Worm (Caenorhabditis elegans) whole organism, young adult: Measurements from ENCODE around the gene rps-14.

Source experiments
- B0019.2 ChIP-seq: fragments of 200-800 bp; sonication (Bioruptor generic); conservative IDR thresholded peaks from 2 replicates; pipeline ENCODE4 v1.3.6; 2022; ENCODE audit warnings: missing genetic modification reagents, missing genetic modification characterization, missing compliant biosample characterization
- B0261.1 ChIP-seq: sonication (generic microtip); optimal IDR thresholded peaks from 2 replicates; lab custom pipeline; 2016; ENCODE audit warnings: mild to moderate bottlenecking, missing genetic modification characterization, moderate library complexity, missing compliant biosample characterization
- C06A6.2 ChIP-seq: fragments of 200-800 bp; sonication (Bioruptor generic); conservative IDR thresholded peaks from 2 replicates; pipeline ENCODE4 v1.3.6; 2022; ENCODE audit warnings: missing genetic modification characterization, missing compliant biosample characterization
- C17E4.6 ChIP-seq: fragments of 200-800 bp; sonication (Bioruptor generic); IDR thresholded peaks from 2 replicates; pipeline ENCODE4 v1.3.6; 2022; ENCODE audit warnings: missing genetic modification reagents, missing genetic modification characterization, missing compliant biosample characterization
- F10E7.11 ChIP-seq: sonication (generic microtip); optimal IDR thresholded peaks from 2 replicates; lab custom pipeline; 2017; ENCODE audit warnings: mild to moderate bottlenecking, missing genetic modification characterization, moderate library complexity, missing compliant biosample characterization
- F22D6.2 ChIP-seq: sonication (generic microtip); optimal IDR thresholded peaks from 2 replicates; lab custom pipeline; 2016; ENCODE audit warnings: mild to moderate bottlenecking, missing genetic modification characterization, missing compliant biosample characterization
- F33H1.4 ChIP-seq: fragments of 200-800 bp; sonication (Bioruptor generic); IDR thresholded peaks from 2 replicates; pipeline ENCODE4 v1.3.6; 2022; ENCODE audit warnings: missing genetic modification reagents, missing genetic modification characterization, missing compliant biosample characterization
- F55B11.4 ChIP-seq: sonication (generic microtip); optimal IDR thresholded peaks from 2 replicates; lab custom pipeline; 2016; ENCODE audit warnings: missing compliant biosample characterization, missing genetic modification characterization, borderline replicate concordance; ENCODE audit not compliant: insufficient read depth
- F57A8.1 ChIP-seq: fragments of 200-800 bp; sonication (Bioruptor generic); optimal IDR thresholded peaks from 2 replicates; lab custom pipeline; 2018; ENCODE audit warnings: mild to moderate bottlenecking, missing genetic modification characterization, moderate library complexity, missing compliant biosample characterization
- F57C9.4 ChIP-seq: sonication (generic microtip); optimal IDR thresholded peaks from 2 replicates; lab custom pipeline; 2017; ENCODE audit warnings: mild to moderate bottlenecking, missing genetic modification characterization, missing compliant biosample characterization
- K12H6.12 ChIP-seq: fragments of 200-800 bp; sonication (Bioruptor generic); optimal IDR thresholded peaks from 2 replicates; lab custom pipeline; 2018; ENCODE audit warnings: mild to moderate bottlenecking, missing genetic modification characterization, missing compliant biosample characterization
- T26A5.8 ChIP-seq: sonication (generic microtip); optimal IDR thresholded peaks from 2 replicates; lab custom pipeline; 2016; ENCODE audit warnings: missing genetic modification characterization, missing compliant biosample characterization
- Y53G8AR.9 ChIP-seq: fragments of 200-800 bp; sonication (Bioruptor generic); conservative IDR thresholded peaks from 2 replicates; pipeline ENCODE4 v1.3.6; 2022; ENCODE audit warnings: missing genetic modification reagents, missing genetic modification characterization, missing compliant biosample characterization
- Y56A3A.18 ChIP-seq: fragments of 200-800 bp; sonication (Bioruptor generic); IDR thresholded peaks from 2 replicates; pipeline ENCODE4 v1.3.6; 2022; ENCODE audit warnings: missing genetic modification reagents, missing genetic modification characterization, missing compliant biosample characterization
- Y67H2A.10 ChIP-seq: fragments of 200-800 bp; sonication (Bioruptor generic); conservative IDR thresholded peaks from 2 replicates; pipeline ENCODE4 v1.3.6; 2022; ENCODE audit warnings: missing genetic modification reagents, missing genetic modification characterization, missing compliant biosample characterization
- akir-1 ChIP-seq: fragments of 200-800 bp; sonication (Bioruptor generic); optimal IDR thresholded peaks from 2 replicates; lab custom pipeline; 2018; ENCODE audit warnings: mild to moderate bottlenecking, missing genetic modification characterization, moderate library complexity, missing compliant biosample characterization
- ama-1 ChIP-seq, 3 experiments: fragments of 150-350 bp in 1 of 3; sonication (generic microtip) in 2 of 3; optimal IDR thresholded peaks; 2 replicates each; lab custom pipeline; 2014 to 2018; ENCODE audit warnings: missing biosample characterization in 2 of 3, missing genetic modification characterization in 2 of 3, missing genetic modification reagents in 2 of 3
- aptf-2 ChIP-seq: fragments of 200-800 bp; sonication (Bioruptor generic); conservative IDR thresholded peaks from 2 replicates; pipeline ENCODE4 v1.3.6; 2022; ENCODE audit warnings: missing genetic modification reagents, missing genetic modification characterization, missing compliant biosample characterization
- atf-7 ChIP-seq: sonication (generic microtip); optimal IDR thresholded peaks from 2 replicates; lab custom pipeline; 2017; ENCODE audit warnings: mild to moderate bottlenecking, missing genetic modification characterization, missing compliant biosample characterization
- attf-3 ChIP-seq: fragments of 200-800 bp; sonication (Bioruptor generic); conservative IDR thresholded peaks from 2 replicates; pipeline ENCODE4 v1.3.6; 2022; ENCODE audit warnings: missing genetic modification reagents, missing genetic modification characterization, missing compliant biosample characterization
- ccch-3 ChIP-seq: fragments of 200-800 bp; sonication (Bioruptor generic); optimal IDR thresholded peaks from 2 replicates; lab custom pipeline; 2018; ENCODE audit warnings: mild to moderate bottlenecking, missing genetic modification characterization, missing compliant biosample characterization
- cebp-2 ChIP-seq: fragments of 200-800 bp; sonication (Bioruptor generic); IDR thresholded peaks from 2 replicates; pipeline ENCODE4 v1.3.6; 2022; ENCODE audit warnings: missing genetic modification characterization, missing compliant biosample characterization
- ceh-27 ChIP-seq: fragments of 200-800 bp; sonication (Bioruptor generic); optimal IDR thresholded peaks from 2 replicates; lab custom pipeline; 2018; ENCODE audit warnings: mild to moderate bottlenecking, missing genetic modification characterization, moderate library complexity, missing compliant biosample characterization
- die-1 ChIP-seq: sonication (generic microtip); optimal IDR thresholded peaks from 2 replicates; lab custom pipeline; 2016; ENCODE audit warnings: missing genotype, mild to moderate bottlenecking, missing genetic modification characterization, missing compliant biosample characterization
- egl-44 ChIP-seq: fragments of 200-800 bp; sonication (Bioruptor generic); IDR thresholded peaks from 2 replicates; pipeline ENCODE4 v1.3.6; 2022; ENCODE audit warnings: missing genetic modification reagents, missing genetic modification characterization, missing compliant biosample characterization
- hlh-12 ChIP-seq: sonication (generic microtip); optimal IDR thresholded peaks from 2 replicates; lab custom pipeline; 2016; ENCODE audit warnings: missing genetic modification characterization, missing compliant biosample characterization
- hrde-1 ChIP-seq: sonication (generic microtip); optimal IDR thresholded peaks from 2 replicates; lab custom pipeline; 2016; ENCODE audit warnings: missing genetic modification characterization, mild to moderate bottlenecking, missing compliant biosample characterization, moderate library complexity, missing genotype, missing genetic modification reagents, borderline replicate concordance
- lag-1 ChIP-seq: fragments of 200-800 bp; sonication (Bioruptor generic); IDR thresholded peaks from 2 replicates; pipeline ENCODE4 v1.3.6; 2022; ENCODE audit warnings: missing genetic modification reagents, missing genetic modification characterization, missing compliant biosample characterization
- lin-54 ChIP-seq: fragments of 200-800 bp; sonication (Bioruptor generic); optimal IDR thresholded peaks from 2 replicates; lab custom pipeline; 2018; ENCODE audit warnings: mild to moderate bottlenecking, missing genetic modification characterization, missing compliant biosample characterization
- lsl-1 ChIP-seq: fragments of 200-800 bp; sonication (Bioruptor generic); optimal IDR thresholded peaks from 2 replicates; lab custom pipeline; 2018; ENCODE audit warnings: mild to moderate bottlenecking, missing genetic modification characterization, moderate library complexity, missing compliant biosample characterization
- lsy-27 ChIP-seq: sonication (generic microtip); optimal IDR thresholded peaks from 2 replicates; lab custom pipeline; 2017; ENCODE audit warnings: missing genetic modification characterization, mild to moderate bottlenecking, missing compliant biosample characterization, antibody characterized with exemption, missing genotype, borderline replicate concordance; ENCODE audit not compliant: insufficient read depth
- madf-6 ChIP-seq: fragments of 200-800 bp; sonication (Bioruptor generic); IDR thresholded peaks from 2 replicates; pipeline ENCODE4 v1.3.6; 2022; ENCODE audit warnings: missing genetic modification reagents, missing genetic modification characterization, missing compliant biosample characterization
- madf-8 ChIP-seq: fragments of 200-800 bp; sonication (Bioruptor generic); conservative IDR thresholded peaks from 2 replicates; pipeline ENCODE4 v1.3.6; 2022; ENCODE audit warnings: missing genetic modification reagents, missing genetic modification characterization, missing compliant biosample characterization
- mel-28 ChIP-seq: sonication (generic microtip); optimal IDR thresholded peaks from 2 replicates; lab custom pipeline; 2016; ENCODE audit warnings: borderline replicate concordance, mild to moderate bottlenecking, missing genetic modification characterization, missing compliant biosample characterization
- mes-4 ChIP-seq: sonication (generic microtip); optimal IDR thresholded peaks from 2 replicates; lab custom pipeline; 2016; ENCODE audit warnings: missing genotype, missing genetic modification characterization, missing compliant biosample characterization
- nfya-2 ChIP-seq: fragments of 200-800 bp; sonication (Bioruptor generic); IDR thresholded peaks from 2 replicates; pipeline ENCODE4 v1.3.6; 2022; ENCODE audit warnings: missing genetic modification reagents, missing genetic modification characterization, missing compliant biosample characterization
- nhr-27 ChIP-seq: fragments of 200-800 bp; sonication (Bioruptor generic); optimal IDR thresholded peaks from 2 replicates; lab custom pipeline; 2018; ENCODE audit warnings: mild to moderate bottlenecking, missing genetic modification characterization, moderate library complexity, missing compliant biosample characterization
- nhr-80 ChIP-seq: sonication (generic microtip); optimal IDR thresholded peaks from 2 replicates; lab custom pipeline; 2016; ENCODE audit warnings: missing genetic modification characterization, missing compliant biosample characterization
- pbrm-1 ChIP-seq: fragments of 200-800 bp; sonication (Bioruptor generic); IDR thresholded peaks from 2 replicates; pipeline ENCODE4 v1.3.6; 2022; ENCODE audit warnings: missing genetic modification reagents, missing genetic modification characterization, missing compliant biosample characterization
- rec-8 ChIP-seq, 2 experiments: sonication (generic microtip); optimal IDR thresholded peaks; 2 replicates each; lab custom pipeline; 2016; ENCODE audit warnings: mild to moderate bottlenecking in 2 of 2, missing genetic modification characterization in 2 of 2, missing genetic modification reagents in 2 of 2, missing genotype in 2 of 2, missing biosample characterization in 1 of 2, missing compliant biosample characterization in 1 of 2, moderate library complexity in 1 of 2
- sdz-38 ChIP-seq: sonication (generic microtip); optimal IDR thresholded peaks from 2 replicates; lab custom pipeline; 2016; ENCODE audit warnings: missing genotype, missing genetic modification characterization, missing compliant biosample characterization
- sea-2 ChIP-seq: fragments of 200-800 bp; sonication (Bioruptor generic); IDR thresholded peaks from 2 replicates; pipeline ENCODE4 v1.3.6; 2022; ENCODE audit warnings: missing genetic modification characterization, missing compliant biosample characterization
- snpc-1.1 ChIP-seq: sonication (generic microtip); optimal IDR thresholded peaks from 2 replicates; lab custom pipeline; 2017; ENCODE audit warnings: missing genetic modification characterization, mild to moderate bottlenecking, missing compliant biosample characterization, antibody characterized with exemption, moderate library complexity, missing genotype, missing genetic modification reagents; ENCODE audit not compliant: insufficient read depth
- somi-1 ChIP-seq: fragments of 200-800 bp; sonication (Bioruptor generic); optimal IDR thresholded peaks from 2 replicates; lab custom pipeline; 2018; ENCODE audit warnings: mild to moderate bottlenecking, missing genetic modification characterization, missing compliant biosample characterization
- tbp1 ChIP-seq: fragments of 200-800 bp; sonication (Bioruptor generic); optimal IDR thresholded peaks from 2 replicates; lab custom pipeline; 2018; ENCODE audit warnings: mild to moderate bottlenecking, missing genetic modification characterization, missing compliant biosample characterization
- zim-3 ChIP-seq: sonication (generic microtip); optimal IDR thresholded peaks from 2 replicates; lab custom pipeline; 2017; ENCODE audit warnings: mild to moderate bottlenecking, missing genetic modification characterization, moderate library complexity, missing compliant biosample characterization
- ztf-26 ChIP-seq: sonication (generic microtip); optimal IDR thresholded peaks from 2 replicates; lab custom pipeline; 2017; ENCODE audit warnings: missing genetic modification characterization, missing compliant biosample characterization
- ztf-3 ChIP-seq: fragments of 200-800 bp; sonication (Bioruptor generic); optimal IDR thresholded peaks from 2 replicates; lab custom pipeline; 2018; ENCODE audit warnings: mild to moderate bottlenecking, missing genetic modification characterization, missing compliant biosample characterization

Gene rps-14

ce11 chrIII:7181822-7182221, 2.4 kb upstream of the rps-14 start, which contains the start of gene epg-4:
Gene epg-4, plus strand, starts transcription at chrIII:7182167.
- TF ChIP-seq F57A8.1 (GFP tag; lab: Kevin White, UChicago) (no peak), F10E7.11 (no peak), hrde-1 (tag; lab: Kevin White, UChicago) (peak; percentile 52), ztf-26 (tag; lab: Kevin White, UChicago) (no peak), ccch-3 (GFP tag; lab: Kevin White, UChicago) (no peak), akir-1 (GFP tag; lab: Kevin White, UChicago) (no peak), mel-28 (tag; lab: Kevin White, UChicago) (no peak), ztf-3 (GFP tag; lab: Kevin White, UChicago) (no peak), attf-3 (GFP tag; lab: Robert Waterston, UW) (no peak), lsl-1 (no peak), lsy-27 (tag; lab: Kevin White, UChicago) (no peak), F22D6.2 (tag; lab: Kevin White, UChicago) (no peak), die-1 (tag; lab: Kevin White, UChicago) (peak; percentile 49), C06A6.2 (GFP tag; lab: Robert Waterston, UW) (no peak), atf-7 (peak; percentile 21), lag-1 (GFP tag; lab: Robert Waterston, UW) (no peak), K12H6.12 (peak; percentile 24), F57C9.4 (tag; lab: Kevin White, UChicago) (no peak), B0261.1 (tag; lab: Kevin White, UChicago) (no peak), ceh-27 (GFP tag; lab: Kevin White, UChicago) (peak; percentile 23), rec-8 (tag; optimal IDR thresholded peaks at IDR 0.05; lab: Kevin White, UChicago) (no peak), T26A5.8 (tag; lab: Kevin White, UChicago) (no peak), egl-44 (no peak), F55B11.4 (tag; lab: Kevin White, UChicago) (no peak), mes-4 (tag; lab: Kevin White, UChicago) (no peak), pbrm-1 (peak; percentile 43; the same call in 1 of the 2 replicates), nfya-2 (no peak), tbp1 (peak; percentile 53), snpc-1.1 (tag; lab: Kevin White, UChicago) (no peak), aptf-2 (GFP tag; lab: Robert Waterston, UW) (no peak), hlh-12 (tag; lab: Kevin White, UChicago) (no peak), cebp-2 (GFP tag; lab: Robert Waterston, UW) (no peak), ama-1 (optimal IDR thresholded peaks at IDR 0.05; lab: Kevin White, UChicago) (no peak), ama-1 (GFP tag; optimal IDR thresholded peaks at IDR 0.05; lab: Kevin White, UChicago) (peak; percentile 2 to 16), nhr-80 (peak; percentile 53), B0019.2 (GFP tag; lab: Robert Waterston, UW) (no peak; the same call in 1 of the 2 replicates), C17E4.6 (GFP tag; lab: Robert Waterston, UW) (no peak), Y53G8AR.9 (0 out of 2 replicates have a peak, but pooled peaks have one; percentile 45), lin-54 (peak; percentile 42), sdz-38 (tag; lab: Kevin White, UChicago) (no peak), Y67H2A.10 (no peak; the same call in 1 of the 2 replicates), nhr-27 (no peak), sea-2 (GFP tag; lab: Robert Waterston, UW) (no peak), F33H1.4 (GFP tag; lab: Robert Waterston, UW) (peak; percentile 54; the same call in 1 of the 2 replicates), zim-3 (tag; lab: Kevin White, UChicago) (peak; percentile 30), somi-1 (GFP tag; lab: Kevin White, UChicago) (peak; percentile 0), madf-8 (GFP tag; lab: Robert Waterston, UW) (peak; percentile 14; the same call in 1 of the 2 replicates), Y56A3A.18 (GFP tag; lab: Robert Waterston, UW) (no peak), madf-6 (GFP tag; lab: Robert Waterston, UW) (peak; percentile 44)
